Worm (Caenorhabditis elegans) whole organism, L4 larva: ENCODE data around the gene B0244.7.

Experiments used
- F10B5.3 ChIP-seq: sonication (generic microtip); optimal IDR thresholded peaks from 2 replicates; lab custom pipeline; 2016; ENCODE audit warnings: mild to moderate bottlenecking, missing genetic modification characterization, missing compliant biosample characterization
- F49E8.2 ChIP-seq: sonication (generic microtip); optimal IDR thresholded peaks from 2 replicates; lab custom pipeline; 2016; ENCODE audit warnings: missing compliant biosample characterization, mild to moderate bottlenecking, missing genetic modification characterization, borderline replicate concordance
- Y48G9A.11 ChIP-seq: fragments of 200-800 bp; sonication (Bioruptor generic); IDR thresholded peaks from 2 replicates; pipeline ENCODE4 v1.3.6; 2022; ENCODE audit warnings: missing genetic modification reagents, missing genetic modification characterization, missing compliant biosample characterization
- aha-1 ChIP-seq: fragments of 150-350 bp; peaks from one replicate; lab custom pipeline; 2014; ENCODE audit warnings: missing biosample characterization, missing genetic modification characterization
- arid-1 ChIP-seq: fragments of 200-800 bp; sonication (Bioruptor generic); conservative IDR thresholded peaks from 2 replicates; pipeline ENCODE4 v1.3.6; 2022; ENCODE audit warnings: missing genetic modification reagents, missing genetic modification characterization, missing compliant biosample characterization
- ctbp-1 ChIP-seq: fragments of 200-800 bp; sonication (Bioruptor generic); IDR thresholded peaks from 2 replicates; pipeline ENCODE4 v1.3.6; 2022; ENCODE audit warnings: missing genetic modification reagents, missing genetic modification characterization, missing compliant biosample characterization
- dmd-8 ChIP-seq: fragments of 200-800 bp; sonication (Bioruptor generic); IDR thresholded peaks from 2 replicates; pipeline ENCODE4 v1.3.6; 2022; ENCODE audit warnings: missing genetic modification characterization, missing compliant biosample characterization
- dve-1 ChIP-seq: sonication (generic microtip); optimal IDR thresholded peaks from 2 replicates; lab custom pipeline; 2017; ENCODE audit warnings: antibody characterized with exemption, mild to moderate bottlenecking, missing genetic modification characterization, missing compliant biosample characterization; ENCODE audit not compliant: insufficient read depth
- fkh-10 ChIP-seq: fragments of 150-350 bp; optimal IDR thresholded peaks from 2 replicates; lab custom pipeline; 2014; ENCODE audit warnings: missing biosample characterization, missing genetic modification reagents, missing genetic modification characterization
- fos-1 ChIP-seq: fragments of 150-350 bp; optimal IDR thresholded peaks from 2 replicates; lab custom pipeline; 2014; ENCODE audit warnings: missing biosample characterization, missing genetic modification characterization
- hlh-11 ChIP-seq: fragments of 200-800 bp; sonication (Bioruptor generic); optimal IDR thresholded peaks from 2 replicates; lab custom pipeline; 2018; ENCODE audit warnings: mild to moderate bottlenecking, missing genetic modification characterization, missing compliant biosample characterization
- lim-7 ChIP-seq: fragments of 200-800 bp; sonication (Bioruptor generic); IDR thresholded peaks from 2 replicates; pipeline ENCODE4 v1.3.6; 2022; ENCODE audit warnings: missing genetic modification characterization, missing compliant biosample characterization
- lin-1 ChIP-seq: fragments of 200-800 bp; sonication (Bioruptor generic); IDR thresholded peaks from 2 replicates; pipeline ENCODE4 v1.3.6; 2022; ENCODE audit warnings: missing genetic modification reagents, missing genetic modification characterization, missing compliant biosample characterization
- lin-13 ChIP-seq: fragments of 150-350 bp; optimal IDR thresholded peaks from 2 replicates; lab custom pipeline; 2014; ENCODE audit warnings: missing biosample characterization, missing genetic modification reagents, missing genetic modification characterization
- lsy-2 ChIP-seq, 2 experiments: fragments of 150-350 bp in 1 of 2; sonication (generic microtip) in 1 of 2; optimal IDR thresholded peaks; 2 replicates each; lab custom pipeline; 2014 to 2017; ENCODE audit warnings: missing biosample characterization in 2 of 2, missing genetic modification characterization in 2 of 2
- mdt-29 ChIP-seq: fragments of 200-800 bp; sonication (Bioruptor generic); IDR thresholded peaks from 2 replicates; pipeline ENCODE4 v1.3.6; 2022; ENCODE audit warnings: missing genetic modification reagents, missing genetic modification characterization, missing compliant biosample characterization
- mxl-2 ChIP-seq: fragments of 200-800 bp; sonication (Bioruptor generic); conservative IDR thresholded peaks from 2 replicates; pipeline ENCODE4 v1.3.6; 2022; ENCODE audit warnings: missing genetic modification reagents, missing genetic modification characterization, missing compliant biosample characterization
- mxl-3 ChIP-seq: fragments of 200-800 bp; sonication (Bioruptor generic); optimal IDR thresholded peaks from 2 replicates; lab custom pipeline; 2018; ENCODE audit warnings: mild to moderate bottlenecking, missing genetic modification characterization, missing compliant biosample characterization
- nhr-10 ChIP-seq: fragments of 150-350 bp; optimal IDR thresholded peaks from 2 replicates; lab custom pipeline; 2014; ENCODE audit warnings: missing biosample characterization, missing genetic modification characterization
- nhr-237 ChIP-seq: sonication (generic microtip); optimal IDR thresholded peaks from 2 replicates; lab custom pipeline; 2017; ENCODE audit warnings: missing biosample characterization, missing genetic modification characterization
- nhr-25 ChIP-seq: sonication (generic microtip); optimal IDR thresholded peaks from 2 replicates; lab custom pipeline; 2017; ENCODE audit warnings: missing genetic modification characterization, mild to moderate bottlenecking, missing compliant biosample characterization, antibody characterized with exemption, moderate library complexity, borderline replicate concordance; ENCODE audit not compliant: insufficient read depth
- nhr-28 ChIP-seq: fragments of 150-350 bp; optimal IDR thresholded peaks from 2 replicates; lab custom pipeline; 2014; ENCODE audit warnings: missing biosample characterization, missing genetic modification characterization
- nhr-41 ChIP-seq: fragments of 200-800 bp; sonication (Bioruptor generic); IDR thresholded peaks from 2 replicates; pipeline ENCODE4 v1.3.6; 2022; ENCODE audit warnings: missing genetic modification reagents, missing genetic modification characterization, missing compliant biosample characterization
- nhr-48 ChIP-seq: sonication (generic microtip); optimal IDR thresholded peaks from 2 replicates; lab custom pipeline; 2016; ENCODE audit warnings: mild to moderate bottlenecking, missing genetic modification characterization, missing compliant biosample characterization
- pha-4 ChIP-seq, 2 experiments: fragments of 150-350 bp in 1 of 2; fragments of 200-800 bp in 1 of 2; sonication (Bioruptor generic) in 1 of 2; IDR thresholded peaks in 1 of 2; optimal IDR thresholded peaks in 1 of 2; 2 replicates each; pipeline versions ENCODE4 v1.3.6 to Lab custom; 2014 to 2022; ENCODE audit warnings: missing genetic modification characterization in 2 of 2, missing genetic modification reagents in 2 of 2, missing biosample characterization in 1 of 2, missing compliant biosample characterization in 1 of 2
- pqm-1 ChIP-seq: sonication (generic microtip); optimal IDR thresholded peaks from 2 replicates; lab custom pipeline; 2017; ENCODE audit warnings: missing biosample characterization, missing genetic modification characterization
- saeg-2 ChIP-seq: fragments of 200-800 bp; sonication (Bioruptor generic); IDR thresholded peaks from 2 replicates; pipeline ENCODE4 v1.3.6; 2022; ENCODE audit warnings: missing genetic modification reagents, missing genetic modification characterization, missing compliant biosample characterization
- snpc-1.2 ChIP-seq: fragments of 200-800 bp; sonication (Bioruptor generic); IDR thresholded peaks from 2 replicates; pipeline ENCODE4 v1.3.6; 2022; ENCODE audit warnings: missing genetic modification reagents, missing genetic modification characterization, missing compliant biosample characterization
- tra-1 ChIP-seq: fragments of 200-800 bp; sonication (Bioruptor generic); IDR thresholded peaks from 2 replicates; pipeline ENCODE4 v1.3.6; 2022; ENCODE audit warnings: missing genetic modification reagents, missing genetic modification characterization, missing compliant biosample characterization
- unc-130 ChIP-seq: sonication (generic microtip); optimal IDR thresholded peaks from 2 replicates; lab custom pipeline; 2016; ENCODE audit warnings: missing genetic modification reagents, missing genetic modification characterization, missing compliant biosample characterization
- unc-62 ChIP-seq, 3 experiments: fragments of 150-350 bp in 1 of 3; sonication (generic microtip); optimal IDR thresholded peaks in 2 of 3; peaks in 1 of 3; 1 replicate in 1 of 3; 2 replicates in 2 of 3; lab custom pipeline; 2014 to 2017; ENCODE audit warnings: missing biosample characterization in 3 of 3, missing genetic modification characterization in 3 of 3, missing genetic modification reagents in 3 of 3, missing genotype in 1 of 3
- zag-1 ChIP-seq: fragments of 150-350 bp; optimal IDR thresholded peaks from 2 replicates; lab custom pipeline; 2014; ENCODE audit warnings: missing biosample characterization, missing genetic modification characterization
- zfp-3 ChIP-seq: fragments of 200-800 bp; sonication (Bioruptor generic); conservative IDR thresholded peaks from 2 replicates; pipeline ENCODE4 v1.3.6; 2022; ENCODE audit warnings: missing genetic modification reagents, missing genetic modification characterization, missing compliant biosample characterization
- zip-2 ChIP-seq: fragments of 150-350 bp; optimal IDR thresholded peaks from 2 replicates; lab custom pipeline; 2014; ENCODE audit warnings: missing biosample characterization, missing genetic modification characterization

B0244.7 gene

DNA sequence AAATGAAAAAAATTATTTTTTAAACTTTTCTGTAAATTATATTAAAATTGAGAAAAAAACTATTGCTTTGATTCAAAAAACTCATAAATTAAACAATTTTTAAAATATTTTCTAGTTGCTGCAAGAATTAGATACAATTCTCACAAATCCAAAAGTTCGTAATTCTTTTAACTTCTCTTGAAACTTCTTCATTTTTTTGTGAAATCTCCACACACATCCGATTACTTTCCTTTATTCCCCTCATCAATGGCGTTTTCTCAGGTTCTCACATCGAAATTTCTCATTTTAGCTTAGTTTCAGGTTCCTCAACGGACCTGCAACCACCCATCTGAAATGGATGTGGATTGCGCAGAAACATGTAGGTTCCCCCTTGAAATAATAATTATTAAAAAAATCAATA lies 8.8 kb upstream of the B0244.7 start, which contains the start of gene wrm-1:
Gene wrm-1, plus strand, starts transcription at position 301 of the 400 bp plus-strand sequence.
- TF ChIP-seq fos-1 (tag; lab: Kevin White, UChicago) (no peak), lin-13 (GFP tag; lab: Kevin White, UChicago) (no peak), F10B5.3 (tag; lab: Kevin White, UChicago) (no peak), pqm-1 (no peak), lsy-2 (tag; optimal IDR thresholded peaks at IDR 0.05; lab: Kevin White, UChicago) (no peak), nhr-48 (tag; lab: Kevin White, UChicago) (no peak), nhr-41 (GFP tag; lab: Robert Waterston, UW) (no peak), ctbp-1 (no peak), mxl-2 (GFP tag; lab: Robert Waterston, UW) (no peak), pha-4 (GFP tag; IDR thresholded peaks at IDR 0.05; lab: Robert Waterston, UW) (no peak), pha-4 (tag; optimal IDR thresholded peaks at IDR 0.05; lab: Kevin White, UChicago) (no peak), snpc-1.2 (no peak), aha-1 (tag; lab: Kevin White, UChicago) (no peak), dmd-8 (no peak), fkh-10 (GFP tag; lab: Kevin White, UChicago) (no peak), mxl-3 (GFP tag; lab: Kevin White, UChicago) (no peak), nhr-25 (tag; lab: Kevin White, UChicago) (no peak)

DNA sequence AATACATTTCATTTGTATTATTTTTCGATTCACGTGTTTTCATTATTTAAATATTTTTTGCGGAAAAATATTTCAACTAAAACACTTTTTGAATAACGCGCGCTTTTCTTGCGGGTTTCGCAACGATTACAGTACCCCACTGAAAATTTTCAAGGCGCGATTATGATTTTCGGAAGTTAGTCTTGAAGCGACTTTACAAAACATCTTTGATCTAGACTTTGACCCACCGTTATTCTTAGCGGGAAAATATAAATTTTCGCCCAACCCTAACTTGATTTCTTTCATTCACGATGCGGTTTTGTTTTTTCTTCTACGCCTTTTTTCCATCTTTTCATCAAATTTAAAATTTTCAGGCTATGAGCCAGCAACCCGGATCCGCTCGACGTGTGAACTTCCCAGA lies 3.5 kb upstream of the B0244.7 start, which contains the start of gene egg-1:
Gene egg-1, plus strand, starts transcription at position 354 of the 400 bp plus-strand sequence.
- no peak for TF ChIP-seq nhr-28
- 0 out of 2 replicates have a peak, but pooled peaks have one; percentile 10 for TF ChIP-seq mdt-29
- TF ChIP-seq lin-1 (GFP tag; lab: Robert Waterston, UW), result no peak
- no peak for TF ChIP-seq pqm-1
- no peak for TF ChIP-seq zip-2 (tag; lab: Kevin White, UChicago)
- no peak for TF ChIP-seq zfp-3 (GFP tag; lab: Robert Waterston, UW)
- peak; percentile 91 for TF ChIP-seq F49E8.2
- no peak for TF ChIP-seq saeg-2 (GFP tag; lab: Robert Waterston, UW)
- peak; percentile 85 for TF ChIP-seq unc-130
- no peak for TF ChIP-seq tra-1 (GFP tag; lab: Robert Waterston, UW)
- TF ChIP-seq aha-1 (tag; lab: Kevin White, UChicago), result peak; percentile 40
- no peak for TF ChIP-seq zag-1 (tag; lab: Kevin White, UChicago)
- peak; percentile 78 for TF ChIP-seq Y48G9A.11
- TF ChIP-seq dmd-8, result no peak
- peak; percentile 43; the same call in 1 of the 2 replicates for TF ChIP-seq snpc-1.2

DNA sequence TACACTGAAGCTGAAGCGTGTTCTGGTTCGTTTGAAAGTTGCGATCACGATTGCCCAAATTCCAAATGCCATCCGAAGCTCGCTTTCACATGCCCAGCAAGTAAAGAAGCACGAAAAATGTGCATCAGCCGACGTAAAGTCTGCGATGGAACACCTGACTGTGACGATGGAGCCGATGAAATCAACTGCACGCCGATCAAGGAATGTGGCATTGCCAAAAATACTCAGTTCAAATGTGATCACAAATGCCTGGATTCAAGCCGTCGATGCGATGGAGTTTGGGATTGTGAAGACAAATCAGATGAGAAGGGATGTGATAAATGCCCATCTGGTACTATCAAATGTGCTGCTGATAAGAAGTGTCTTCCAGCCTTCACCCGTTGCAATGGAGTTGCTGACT lies 1.9 kb upstream of the B0244.7 start:
- peak; percentile 93 for TF ChIP-seq aha-1 (tag; lab: Kevin White, UChicago)
- no peak for TF ChIP-seq arid-1 (GFP tag; lab: Robert Waterston, UW)
- no peak for TF ChIP-seq saeg-2 (GFP tag; lab: Robert Waterston, UW)
- TF ChIP-seq, all 104 proteins: peak for 1

DNA sequence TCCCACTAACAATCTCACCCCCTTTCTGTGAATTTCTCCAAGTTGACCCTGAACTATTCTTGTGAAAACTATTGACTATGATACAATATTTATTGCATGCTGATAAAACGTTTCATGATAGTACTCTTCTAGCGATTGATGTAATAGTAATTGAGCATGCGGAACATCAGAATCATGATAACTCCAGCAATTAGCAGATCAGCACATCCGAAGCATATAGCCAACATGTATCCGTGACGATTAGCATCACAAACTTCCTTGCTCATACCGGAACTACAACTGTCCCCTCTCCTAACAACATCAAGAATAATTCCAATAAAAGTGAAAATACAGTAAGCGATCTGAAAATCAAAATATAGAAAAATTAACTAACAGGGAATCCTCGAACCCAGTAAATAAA lies 1.3 kb upstream of the B0244.7 start:
- TF ChIP-seq nhr-237 (no peak), dve-1 (tag; lab: Kevin White, UChicago) (no peak), unc-62 (GFP tag; optimal IDR thresholded peaks at IDR 0.05 in 1 of 2; lab: Kevin White, UChicago) (peak in 1 of 2 experiments; percentile 28), unc-62 (tag; optimal IDR thresholded peaks at IDR 0.05; lab: Kevin White, UChicago) (no peak), lim-7 (no peak), hlh-11 (tag; lab: Kevin White, UChicago) (no peak), aha-1 (tag; lab: Kevin White, UChicago) (peak; percentile 28), nhr-10 (tag; lab: Kevin White, UChicago) (no peak)
- TF ChIP-seq, all 104 proteins: peak for 2
